Fruit fly (Drosophila melanogaster): Measurements from ENCODE around the gene CCDC53.

Gene CCDC53

DNA sequence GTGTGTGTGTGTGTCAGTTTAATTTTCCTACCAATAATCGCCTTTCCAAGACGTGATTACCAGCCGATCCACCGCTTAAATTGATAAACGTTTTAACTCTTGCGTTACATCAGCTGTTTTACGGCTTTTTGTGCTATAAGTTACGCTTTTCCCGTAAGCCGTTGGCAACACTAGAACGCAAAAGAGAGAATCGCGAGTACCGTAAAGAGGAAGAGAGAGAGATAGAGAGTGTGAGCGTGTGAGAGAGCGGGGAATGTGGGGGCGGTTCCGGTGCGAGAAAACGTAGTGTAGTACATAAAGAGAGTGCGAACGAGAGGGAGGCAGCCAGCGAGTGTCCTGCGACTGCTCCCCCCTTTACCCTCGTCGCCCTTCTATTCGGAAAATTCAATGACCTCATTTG lies 9.3 kb upstream of the CCDC53 start:
- no peak for TF ChIP-seq CG10631 (GFP tag; optimal IDR thresholded peaks at IDR 0.05)
- TF ChIP-seq CG6854 (GFP tag; optimal IDR thresholded peaks at IDR 0.05) = no peak
- no peak for TF ChIP-seq svp (GFP tag)
- TF ChIP-seq eg (GFP tag; IDR thresholded peaks at IDR 0.05) = no peak
- TF ChIP-seq CG15336 (GFP tag; IDR thresholded peaks at IDR 0.05) = peak; percentile 18; the same call in 1 of the 2 replicates
- no peak for TF ChIP-seq net (GFP tag; optimal IDR thresholded peaks at IDR 0.05)
- peak; percentile 77 for TF ChIP-seq CG1621 (tag; optimal IDR thresholded peaks at IDR 0.05)
- TF ChIP-seq fd85E (GFP tag; optimal IDR thresholded peaks at IDR 0.05) = no peak
- TF ChIP-seq Ets21C (GFP tag; optimal IDR thresholded peaks at IDR 0.05) = no peak
- peak; percentile 57 for TF ChIP-seq Eip78C (GFP tag)
- no peak for TF ChIP-seq CG3032 (tag; optimal IDR thresholded peaks at IDR 0.05)
- TF ChIP-seq CG6163 (GFP tag; IDR thresholded peaks at IDR 0.05) = peak; percentile 16; the same call in 1 of the 3 replicates
- no peak for TF ChIP-seq fd59A (GFP tag; optimal IDR thresholded peaks at IDR 0.05)
- TF ChIP-seq Eip75B (GFP tag; optimal IDR thresholded peaks at IDR 0.05) = no peak
- TF ChIP-seq CG3919 (GFP tag; optimal IDR thresholded peaks at IDR 0.05) = no peak
- no peak for TF ChIP-seq CG10669 (GFP tag; optimal IDR thresholded peaks at IDR 0.05)
- TF ChIP-seq Sox14 (GFP tag; optimal IDR thresholded peaks at IDR 0.05) = peak; percentile 2
- no peak for TF ChIP-seq esn (GFP tag; optimal IDR thresholded peaks at IDR 0.05)
- TF ChIP-seq CG8319 (GFP tag; optimal IDR thresholded peaks at IDR 0.05) = no peak
- TF ChIP-seq ss (GFP tag; optimal IDR thresholded peaks at IDR 0.05) = peak; percentile 11 to 28
- TF ChIP-seq achi (GFP tag; optimal IDR thresholded peaks at IDR 0.05) = peak; percentile 3
- TF ChIP-seq Met (GFP tag; optimal IDR thresholded peaks at IDR 0.05) = no peak
- TF ChIP-seq CG9139 (GFP tag; optimal IDR thresholded peaks at IDR 0.05) = no peak
- peak; percentile 1 for TF ChIP-seq vri (GFP tag; optimal IDR thresholded peaks at IDR 0.05)
- TF ChIP-seq dac (GFP tag; optimal IDR thresholded peaks at IDR 0.05) = no peak
- no peak for TF ChIP-seq CG8119 (GFP tag; IDR thresholded peaks at IDR 0.05)
- no peak for TF ChIP-seq CG6792 (GFP tag; optimal IDR thresholded peaks at IDR 0.05)

DNA sequence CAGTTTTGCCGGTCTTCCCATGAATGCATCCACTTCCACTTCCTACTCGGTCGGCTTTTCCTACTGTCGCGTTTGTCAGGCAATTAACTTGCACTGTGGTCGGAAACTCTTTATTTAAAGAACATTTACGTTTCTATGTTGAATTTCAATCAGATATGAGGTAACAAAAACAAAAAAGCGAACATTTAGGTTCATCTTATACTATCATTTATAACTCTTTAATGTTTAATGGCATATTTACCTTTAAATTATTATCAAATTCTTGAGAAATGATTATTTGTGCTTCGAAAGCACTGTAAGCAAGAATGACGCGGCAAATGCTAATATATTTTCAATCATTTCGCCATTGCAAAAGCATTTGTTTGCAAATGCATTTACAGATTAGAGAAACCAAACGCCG lies 7.2 kb upstream of the CCDC53 start:
- TF ChIP-seq CG8119 (GFP tag; IDR thresholded peaks at IDR 0.05) (peak; percentile 46; the same call in 1 of the 3 replicates), CG3919 (GFP tag; optimal IDR thresholded peaks at IDR 0.05) (peak; percentile 1), Gug (GFP tag; IDR thresholded peaks at IDR 0.05) (no peak), spab (GFP tag; optimal IDR thresholded peaks at IDR 0.05) (no peak), eg (GFP tag; IDR thresholded peaks at IDR 0.05) (0 out of 3 replicates have a peak, but pooled peaks have one; percentile 9), CG6163 (GFP tag; IDR thresholded peaks at IDR 0.05) (0 out of 3 replicates have a peak, but pooled peaks have one; percentile 39), Hr39 (GFP tag; optimal IDR thresholded peaks at IDR 0.05) (peak; percentile 10), CG15336 (GFP tag; IDR thresholded peaks at IDR 0.05) (peak; percentile 49; the same call in 1 of the 2 replicates), pdm3 (GFP tag; optimal IDR thresholded peaks at IDR 0.05) (peak; percentile 5), achi (GFP tag; optimal IDR thresholded peaks at IDR 0.05) (peak; percentile 28), svp (GFP tag) (no peak), Eip78C (GFP tag) (peak; percentile 70), Eip75B (GFP tag; optimal IDR thresholded peaks at IDR 0.05) (peak; percentile 3), Sox15 (GFP tag; optimal IDR thresholded peaks at IDR 0.05) (no peak), Sox14 (GFP tag; optimal IDR thresholded peaks at IDR 0.05) (peak; percentile 11), esn (GFP tag; optimal IDR thresholded peaks at IDR 0.05) (peak; percentile 32), CG11902 (GFP tag; optimal IDR thresholded peaks at IDR 0.05) (no peak), topi (GFP tag; optimal IDR thresholded peaks at IDR 0.05) (peak; percentile 28)

DNA sequence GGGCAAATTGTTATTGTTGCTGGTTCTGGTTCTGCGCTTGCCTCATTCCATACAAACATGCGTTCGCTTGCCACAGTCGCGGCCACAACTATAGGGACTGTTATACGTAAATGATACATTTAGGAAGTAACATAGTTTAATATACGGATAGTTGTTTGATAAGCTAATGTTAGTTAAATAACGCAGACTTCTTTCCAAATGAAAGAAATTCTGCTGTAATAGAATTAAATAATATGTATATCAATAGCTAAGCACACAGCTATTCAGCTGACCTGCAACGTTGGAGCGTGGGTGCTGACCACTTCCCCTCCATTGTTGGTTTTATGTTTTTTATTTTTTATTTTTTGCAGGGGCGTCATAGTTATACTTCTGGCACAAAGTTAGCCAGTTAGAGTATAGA lies 6.2 kb upstream of the CCDC53 start:
- TF ChIP-seq Eip75B (GFP tag; optimal IDR thresholded peaks at IDR 0.05) = peak; percentile 63
- TF ChIP-seq CG1621 (tag; optimal IDR thresholded peaks at IDR 0.05) = peak; percentile 41
- peak; percentile 69 for TF ChIP-seq OdsH (GFP tag; optimal IDR thresholded peaks at IDR 0.05)
- TF ChIP-seq dsx (GFP tag; optimal IDR thresholded peaks at IDR 0.05; ENCODE audit: poor library complexity, severe bottlenecking) = peak; percentile 57
- TF ChIP-seq spab (GFP tag; optimal IDR thresholded peaks at IDR 0.05) = no peak
- no peak for TF ChIP-seq Sox102F (GFP tag; optimal IDR thresholded peaks at IDR 0.05)
- TF ChIP-seq CG11294 (GFP tag; IDR thresholded peaks at IDR 0.05) = peak; percentile 47; the same call in 1 of the 2 replicates
- no peak for TF ChIP-seq CG6276 (GFP tag; optimal IDR thresholded peaks at IDR 0.05)
- peak; percentile 51 for TF ChIP-seq CG10631 (GFP tag; optimal IDR thresholded peaks at IDR 0.05)
- no peak for TF ChIP-seq CG6854 (GFP tag; optimal IDR thresholded peaks at IDR 0.05)
- peak; percentile 44 for TF ChIP-seq CG3919 (GFP tag; optimal IDR thresholded peaks at IDR 0.05)
- TF ChIP-seq acj6 (GFP tag; optimal IDR thresholded peaks at IDR 0.05) = peak; percentile 54
- peak; percentile 91 for TF ChIP-seq CG15336 (GFP tag; IDR thresholded peaks at IDR 0.05)
- peak; percentile 91 for TF ChIP-seq eg (GFP tag; IDR thresholded peaks at IDR 0.05)
- TF ChIP-seq CG11762 (GFP tag; optimal IDR thresholded peaks at IDR 0.05; ENCODE audit: insufficient read depth) = peak; percentile 28
- TF ChIP-seq CG10669 (GFP tag; optimal IDR thresholded peaks at IDR 0.05) = no peak
- peak; percentile 62 for TF ChIP-seq achi (GFP tag; optimal IDR thresholded peaks at IDR 0.05)
- TF ChIP-seq CG3032 (tag; optimal IDR thresholded peaks at IDR 0.05) = peak; percentile 36
- peak; percentile 44 for TF ChIP-seq CG6792 (GFP tag; optimal IDR thresholded peaks at IDR 0.05)
- TF ChIP-seq fd59A (GFP tag; optimal IDR thresholded peaks at IDR 0.05) = peak; percentile 37
- TF ChIP-seq Hr4 (GFP tag; optimal IDR thresholded peaks at IDR 0.05) = peak; percentile 76
- peak; percentile 23 for TF ChIP-seq Smox (GFP tag; optimal IDR thresholded peaks at IDR 0.05)
- peak; percentile 65 for TF ChIP-seq Gug (GFP tag; IDR thresholded peaks at IDR 0.05)
- TF ChIP-seq Ets96B (tag; optimal IDR thresholded peaks at IDR 0.05) = peak; percentile 45
- TF ChIP-seq CG8319 (GFP tag; optimal IDR thresholded peaks at IDR 0.05) = no peak
- TF ChIP-seq fd85E (GFP tag; optimal IDR thresholded peaks at IDR 0.05) = no peak
- no peak for TF ChIP-seq CG16779 (tag; optimal IDR thresholded peaks at IDR 0.05)
- TF ChIP-seq Met (GFP tag; optimal IDR thresholded peaks at IDR 0.05) = no peak
